Fruit fly (Drosophila melanogaster) whole organism, embryonic: ENCODE data around the gene Naam.

ENCODE experiments used
- Blimp-1 ChIP-seq: fragments of 200-800 bp; sonication (Bioruptor generic); optimal IDR thresholded peaks from 3 replicates; lab custom pipeline; 2018; ENCODE audit warnings: missing biosample characterization, missing genetic modification characterization, mild to moderate bottlenecking, moderate library complexity, missing genetic modification reagents
- Hand ChIP-seq: fragments of 200-800 bp; sonication (Bioruptor generic); optimal IDR thresholded peaks from 2 replicates; lab custom pipeline; 2017; ENCODE audit warnings: mild to moderate bottlenecking, missing biosample characterization, missing genetic modification reagents, missing genetic modification characterization
- Hr39 ChIP-seq: fragments of >200 bp; optimal IDR thresholded peaks from 2 replicates; lab custom pipeline; 2017
- grau ChIP-seq: fragments of 200-800 bp; optimal IDR thresholded peaks from 3 replicates; lab custom pipeline; 2019; ENCODE audit warnings: missing biosample characterization, mild to moderate bottlenecking, missing genetic modification characterization, moderate library complexity
- ken ChIP-seq: fragments of 200-800 bp; sonication (Bioruptor generic); IDR thresholded peaks from 3 replicates; pipeline ENCODE4 v1.3.6; 2022; ENCODE audit warnings: missing biosample characterization, missing genetic modification characterization
- onecut ChIP-seq: fragments of 200-800 bp; sonication (Bioruptor generic); IDR thresholded peaks from 2 replicates; pipeline ENCODE4 v1.3.6; 2022; ENCODE audit warnings: missing biosample characterization, missing genetic modification characterization

DNA sequence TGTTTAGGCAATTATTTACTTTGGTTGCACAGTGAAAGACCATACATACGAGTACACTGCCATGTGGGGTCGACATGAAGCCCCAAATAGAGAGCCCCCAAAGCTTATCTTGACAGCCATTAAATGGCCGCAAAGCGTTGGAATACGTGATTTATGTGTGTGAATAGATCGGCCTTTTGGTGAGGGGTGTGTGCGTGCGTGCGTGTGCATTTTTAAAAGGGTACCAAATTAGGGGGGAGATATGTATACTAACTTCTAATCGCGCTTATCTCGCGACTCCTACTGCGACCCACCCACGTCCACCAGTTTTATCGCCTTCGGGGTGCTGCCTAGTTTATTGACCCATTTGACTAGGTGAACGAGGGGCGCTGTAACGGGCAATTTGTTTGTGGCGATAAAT, 71.6 kb downstream of the Naam start:
- TF ChIP-seq Hr39 (lab: Kevin White, UChicago) = no peak
- no peak for TF ChIP-seq grau (tag; lab: Kevin White, UChicago)
- no peak for TF ChIP-seq Hand (GFP tag; lab: Kevin White, UChicago)
- TF ChIP-seq Blimp-1 (GFP tag; lab: Kevin White, UChicago) = no peak
- no peak for TF ChIP-seq ken (GFP tag; lab: Robert Waterston, UW)
- TF ChIP-seq onecut (GFP tag; lab: Robert Waterston, UW) = no peak
